Fruit fly (Drosophila melanogaster) whole organism, wandering third instar larva: ENCODE measurements around the gene CG31174.

ENCODE experiments used
- Abd-B ChIP-seq: fragments of >200 bp; optimal IDR thresholded peaks from 2 replicates; lab custom pipeline; 2017; ENCODE audit warnings: missing biosample characterization, missing genetic modification characterization
- CG32264 ChIP-seq: fragments of 200-800 bp; sonication (Bioruptor generic); optimal IDR thresholded peaks from 2 replicates; lab custom pipeline; 2016; ENCODE audit warnings: missing biosample characterization, missing genetic modification characterization
- CG9705 ChIP-seq: fragments of 200-800 bp; sonication (Bioruptor generic); optimal IDR thresholded peaks from 2 replicates; lab custom pipeline; 2018; ENCODE audit warnings: missing biosample characterization, mild to moderate bottlenecking, missing genetic modification characterization
- CrebA ChIP-seq: fragments of 200-800 bp; sonication (Bioruptor generic); optimal IDR thresholded peaks from 2 replicates; lab custom pipeline; 2016; ENCODE audit warnings: missing biosample characterization, mild to moderate bottlenecking, missing genetic modification characterization, borderline replicate concordance
- Dfd ChIP-seq: fragments of >200 bp; optimal IDR thresholded peaks from 2 replicates; lab custom pipeline; 2017; ENCODE audit warnings: missing biosample characterization, missing genetic modification characterization
- Dif ChIP-seq: fragments of 200-275, 200-300 bp; sonication (Bioruptor generic); optimal IDR thresholded peaks from 2 replicates; lab custom pipeline; 2018; ENCODE audit warnings: missing biosample characterization, missing genetic modification characterization; ENCODE audit not compliant: partially characterized antibody
- GATAd ChIP-seq: sonication (Bioruptor generic); optimal IDR thresholded peaks from 2 replicates; lab custom pipeline; 2016; ENCODE audit warnings: missing biosample characterization, missing genetic modification characterization
- HLH106 ChIP-seq: fragments of 200-800 bp; optimal IDR thresholded peaks from 3 replicates; lab custom pipeline; 2019; ENCODE audit warnings: missing biosample characterization, mild to moderate bottlenecking, missing genetic modification characterization, moderate library complexity
- Hnf4 ChIP-seq: fragments of 200-800 bp; sonication (Bioruptor generic); optimal IDR thresholded peaks from 2 replicates; lab custom pipeline; 2016; ENCODE audit warnings: missing biosample characterization, mild to moderate bottlenecking, missing genetic modification characterization
- Hr78 ChIP-seq: fragments of >200 bp; optimal IDR thresholded peaks from 2 replicates; lab custom pipeline; 2017; ENCODE audit warnings: missing biosample characterization, missing genetic modification characterization
- Hr83 ChIP-seq: fragments of 200-300 bp; sonication (Bioruptor generic); optimal IDR thresholded peaks from 2 replicates; lab custom pipeline; 2016; ENCODE audit warnings: missing biosample characterization, mild to moderate bottlenecking, missing genetic modification characterization, moderate library complexity; ENCODE audit not compliant: poor library complexity, severe bottlenecking
- Jra ChIP-seq: sonication (Bioruptor generic); optimal IDR thresholded peaks from 2 replicates; lab custom pipeline; 2016; ENCODE audit warnings: missing biosample characterization, missing genetic modification characterization
- Mio ChIP-seq: sonication (Bioruptor generic); optimal IDR thresholded peaks from 2 replicates; lab custom pipeline; 2016; ENCODE audit warnings: missing biosample characterization, missing genetic modification characterization
- Myc ChIP-seq: fragments of >200 bp; optimal IDR thresholded peaks from 2 replicates; lab custom pipeline; 2017
- N ChIP-seq: fragments of >200 bp; optimal IDR thresholded peaks from 2 replicates; lab custom pipeline; 2018; ENCODE audit warnings: missing biosample characterization, missing external identifiers, missing genetic modification characterization
- OdsH ChIP-seq: fragments of 200-800 bp; sonication (Bioruptor generic); optimal IDR thresholded peaks from 2 replicates; lab custom pipeline; 2016; ENCODE audit warnings: missing biosample characterization, mild to moderate bottlenecking, missing genetic modification characterization
- Rel ChIP-seq, 2 experiments: fragments of 200-800 bp; sonication (Bioruptor generic) in 1 of 2; optimal IDR thresholded peaks; 2 replicates in 1 of 2; 3 replicates in 1 of 2; lab custom pipeline; 2016 to 2019; ENCODE audit warnings: mild to moderate bottlenecking in 2 of 2, missing biosample characterization in 2 of 2, missing genetic modification characterization in 2 of 2, moderate library complexity in 1 of 2
- Sp1 ChIP-seq: fragments of 200-800 bp; sonication (Bioruptor generic); optimal IDR thresholded peaks from 3 replicates; lab custom pipeline; 2019; ENCODE audit warnings: missing biosample characterization, mild to moderate bottlenecking, missing genetic modification characterization, moderate library complexity
- Vsx2 ChIP-seq: fragments of 200-300, 225-300 bp; sonication (Bioruptor generic); optimal IDR thresholded peaks from 2 replicates; lab custom pipeline; 2018; ENCODE audit warnings: missing biosample characterization, missing genetic modification characterization; ENCODE audit not compliant: partially characterized antibody
- br ChIP-seq: fragments of 200-800 bp; sonication (Bioruptor generic); optimal IDR thresholded peaks from 2 replicates; lab custom pipeline; 2016; ENCODE audit warnings: missing biosample characterization, missing genetic modification characterization
- brk ChIP-seq: fragments of 200-800 bp; sonication (Bioruptor generic); optimal IDR thresholded peaks from 2 replicates; lab custom pipeline; 2016; ENCODE audit warnings: missing biosample characterization, mild to moderate bottlenecking, missing genetic modification characterization
- dl ChIP-seq, 2 experiments: fragments of 175-275, 200-275 bp in 1 of 2; fragments of 200-275 bp in 1 of 2; sonication (Bioruptor generic); optimal IDR thresholded peaks; lab custom pipeline; 2018; ENCODE audit warnings: mild to moderate bottlenecking in 2 of 2, missing biosample characterization in 2 of 2, missing genetic modification characterization in 2 of 2, moderate library complexity in 2 of 2; ENCODE audit not compliant: partially characterized antibody in 2 of 2, insufficient read depth in 1 of 2
- dmrt93B ChIP-seq: fragments of 200-800 bp; sonication (Bioruptor generic); optimal IDR thresholded peaks from 2 replicates; lab custom pipeline; 2018; ENCODE audit warnings: missing biosample characterization, mild to moderate bottlenecking, missing genetic modification characterization
- dsf ChIP-seq: sonication (Bioruptor generic); optimal IDR thresholded peaks from 2 replicates; lab custom pipeline; 2016; ENCODE audit warnings: missing biosample characterization, missing genetic modification characterization, borderline replicate concordance
- ey ChIP-seq: fragments of 200-800 bp; sonication (Bioruptor generic); optimal IDR thresholded peaks from 2 replicates; lab custom pipeline; 2016; ENCODE audit warnings: missing biosample characterization, missing genetic modification characterization
- foxo ChIP-seq, 2 experiments: fragments of 200-800 bp; sonication (Bioruptor generic); optimal IDR thresholded peaks; 2 replicates in 1 of 2; 3 replicates in 1 of 2; lab custom pipeline; 2016 to 2017; ENCODE audit warnings: missing biosample characterization in 2 of 2, missing genetic modification characterization in 2 of 2
- fru ChIP-seq: fragments of 200-800 bp; sonication (Bioruptor generic); optimal IDR thresholded peaks from 3 replicates; lab custom pipeline; 2016; ENCODE audit warnings: missing biosample characterization, mild to moderate bottlenecking, missing genetic modification characterization
- h ChIP-seq: fragments of 200-800 bp; sonication (Bioruptor generic); optimal IDR thresholded peaks from 3 replicates; lab custom pipeline; 2016; ENCODE audit warnings: missing biosample characterization, mild to moderate bottlenecking, missing genetic modification characterization
- jim ChIP-seq: fragments of 175-275, 200-325 bp; sonication (Bioruptor generic); optimal IDR thresholded peaks from 2 replicates; lab custom pipeline; 2016; ENCODE audit warnings: missing biosample characterization, mild to moderate bottlenecking, missing genetic modification characterization
- lola ChIP-seq: fragments of >200 bp; optimal IDR thresholded peaks from 2 replicates; lab custom pipeline; 2017; ENCODE audit warnings: missing biosample characterization, missing genetic modification characterization
- pan ChIP-seq: fragments of >200 bp; optimal IDR thresholded peaks from 2 replicates; lab custom pipeline; 2017
- psq ChIP-seq: fragments of 200-800 bp; sonication (Bioruptor generic); optimal IDR thresholded peaks from 3 replicates; lab custom pipeline; 2017; ENCODE audit warnings: missing biosample characterization, mild to moderate bottlenecking, missing genetic modification characterization, moderate library complexity
- rgr ChIP-seq: fragments of 200-800 bp; sonication (Bioruptor generic); optimal IDR thresholded peaks from 3 replicates; lab custom pipeline; 2016; ENCODE audit warnings: missing biosample characterization, mild to moderate bottlenecking, missing genetic modification characterization
- sage ChIP-seq: fragments of 200-800 bp; sonication (Bioruptor generic); optimal IDR thresholded peaks from 2 replicates; lab custom pipeline; 2016; ENCODE audit warnings: missing biosample characterization, mild to moderate bottlenecking, missing genetic modification characterization
- sv ChIP-seq: fragments of 200-800 bp; sonication (Bioruptor generic); optimal IDR thresholded peaks from 3 replicates; lab custom pipeline; 2016; ENCODE audit warnings: missing biosample characterization, missing genetic modification characterization
- tai ChIP-seq: sonication (Bioruptor generic); optimal IDR thresholded peaks from 2 replicates; lab custom pipeline; 2016; ENCODE audit warnings: missing biosample characterization, missing genetic modification characterization
- usp ChIP-seq: fragments of >200 bp; optimal IDR thresholded peaks from 2 replicates; lab custom pipeline; 2017; ENCODE audit warnings: missing biosample characterization, missing genetic modification characterization
- woc ChIP-seq: sonication (Bioruptor generic); optimal IDR thresholded peaks from 2 replicates; lab custom pipeline; 2016; ENCODE audit warnings: missing biosample characterization, mild to moderate bottlenecking, missing genetic modification characterization

Gene CG31174

dm6 chr3R:21862868-21863267, 6.4 kb downstream of the CG31174 start:
- TF ChIP-seq Vsx2 (GFP tag; lab: Kevin White, UChicago) (no peak), Jra (GFP tag; lab: Kevin White, UChicago) (no peak), Rel (GFP tag; optimal IDR thresholded peaks at IDR 0.05; lab: Kevin White, UChicago) (no peak), Rel (tag; optimal IDR thresholded peaks at IDR 0.05; lab: Kevin White, UChicago) (no peak), Hnf4 (GFP tag; lab: Kevin White, UChicago) (no peak)

- TF ChIP-seq foxo (GFP tag; optimal IDR thresholded peaks at IDR 0.05; lab: Kevin White, UChicago), result no peak
- TF ChIP-seq psq (GFP tag; lab: Kevin White, UChicago), result no peak
- TF ChIP-seq dsf (GFP tag; lab: Kevin White, UChicago), result no peak
- TF ChIP-seq CG9705 (GFP tag; lab: Kevin White, UChicago), result no peak
- no peak for TF ChIP-seq dl (GFP tag; optimal IDR thresholded peaks at IDR 0.05; lab: Kevin White, UChicago; ENCODE audit: insufficient read depth in 1 of 2, partially characterized antibody in 2 of 2)
- no peak for TF ChIP-seq N (GFP tag; lab: Kevin White, UChicago)
- TF ChIP-seq Sp1 (GFP tag; lab: Kevin White, UChicago), result no peak
- no peak for TF ChIP-seq Hr83 (GFP tag; lab: Kevin White, UChicago)
- no peak for TF ChIP-seq Myc (lab: Kevin White, UChicago)
- no peak for TF ChIP-seq HLH106
- TF ChIP-seq, all 38 proteins: peak for 0
Observed at dm6 chr3R:21862137-21862850, 7.0 kb downstream of the CG31174 start.

- TF ChIP-seq N (GFP tag; lab: Kevin White, UChicago), result no peak
- TF ChIP-seq lola (GFP tag; lab: Kevin White, UChicago), result no peak
- peak; percentile 86 for TF ChIP-seq sage (GFP tag; lab: Kevin White, UChicago)
- peak; percentile 95 for TF ChIP-seq HLH106
- peak; percentile 83 for TF ChIP-seq tai (GFP tag; lab: Kevin White, UChicago)
- TF ChIP-seq dsf (GFP tag; lab: Kevin White, UChicago), result peak; percentile 76
- peak; percentile 92 for TF ChIP-seq rgr (GFP tag; lab: Kevin White, UChicago)
- TF ChIP-seq Mio (GFP tag; lab: Kevin White, UChicago), result peak; percentile 12
- TF ChIP-seq dmrt93B (GFP tag; lab: Kevin White, UChicago), result peak; percentile 84
- TF ChIP-seq sv (GFP tag; lab: Kevin White, UChicago), result peak; percentile 5
- peak; percentile 96 for TF ChIP-seq h
- peak; percentile 85 for TF ChIP-seq brk (GFP tag; lab: Kevin White, UChicago)
- peak; percentile 95 for TF ChIP-seq ey
- TF ChIP-seq Vsx2 (GFP tag; lab: Kevin White, UChicago), result no peak
- TF ChIP-seq psq (GFP tag; lab: Kevin White, UChicago), result peak; percentile 94
- peak; percentile 97 for TF ChIP-seq fru (GFP tag; lab: Kevin White, UChicago)
- TF ChIP-seq jim (GFP tag; lab: Kevin White, UChicago), result no peak
- TF ChIP-seq CG32264 (GFP tag; lab: Kevin White, UChicago), result peak; percentile 68
- TF ChIP-seq OdsH (GFP tag; lab: Kevin White, UChicago), result peak; percentile 92
- peak; percentile 95 for TF ChIP-seq Sp1 (GFP tag; lab: Kevin White, UChicago)
- peak; percentile 1 for TF ChIP-seq GATAd (GFP tag; lab: Kevin White, UChicago)
- no peak for TF ChIP-seq Myc (lab: Kevin White, UChicago)
- no peak for TF ChIP-seq dl (GFP tag; optimal IDR thresholded peaks at IDR 0.05; lab: Kevin White, UChicago; ENCODE audit: insufficient read depth in 1 of 2, partially characterized antibody in 2 of 2)
- TF ChIP-seq usp, result no peak
- peak; percentile 85 for TF ChIP-seq Jra (GFP tag; lab: Kevin White, UChicago)
- peak in 1 of 2 experiments; percentile 96 for TF ChIP-seq foxo (GFP tag; optimal IDR thresholded peaks at IDR 0.05; lab: Kevin White, UChicago)
- TF ChIP-seq Rel (GFP tag; optimal IDR thresholded peaks at IDR 0.05; lab: Kevin White, UChicago), result peak; percentile 70
- peak; percentile 75 for TF ChIP-seq Rel (tag; optimal IDR thresholded peaks at IDR 0.05; lab: Kevin White, UChicago)
- TF ChIP-seq CG9705 (GFP tag; lab: Kevin White, UChicago), result peak; percentile 85
- no peak for TF ChIP-seq Dfd
- TF ChIP-seq Dif, result no peak
- TF ChIP-seq br (GFP tag; lab: Kevin White, UChicago), result peak; percentile 95
- TF ChIP-seq CrebA (GFP tag; lab: Kevin White, UChicago), result peak; percentile 8
- TF ChIP-seq woc (GFP tag; lab: Kevin White, UChicago), result peak; percentile 89
- TF ChIP-seq pan, result no peak
- TF ChIP-seq Hr83 (GFP tag; lab: Kevin White, UChicago), result no peak
- no peak for TF ChIP-seq Hr78
- no peak for TF ChIP-seq Abd-B (GFP tag; lab: Kevin White, UChicago)
- peak; percentile 91 for TF ChIP-seq Hnf4 (GFP tag; lab: Kevin White, UChicago)
Observed at dm6 chr3R:21859509-21859908, 9.8 kb downstream of the CG31174 start.
